Worm (Caenorhabditis elegans) whole organism, mixed stage, embryonic: ENCODE data around the gene snt-3.

Experiments
- elt-3 ChIP-seq: fragments of 150-350 bp; optimal IDR thresholded peaks from 2 replicates; lab custom pipeline; 2014; ENCODE audit warnings: missing biosample characterization, missing genetic modification characterization
- nhr-28 ChIP-seq: fragments of 150-350 bp; optimal IDR thresholded peaks from 2 replicates; lab custom pipeline; 2014; ENCODE audit warnings: missing biosample characterization, missing genetic modification characterization
- sptf-1 ChIP-seq: sonication (generic microtip); optimal IDR thresholded peaks from 2 replicates; lab custom pipeline; 2017; ENCODE audit warnings: mild to moderate bottlenecking, missing genetic modification characterization, moderate library complexity, missing compliant biosample characterization
- ztf-11 ChIP-seq: fragments of 150-350 bp; optimal IDR thresholded peaks from 2 replicates; lab custom pipeline; 2014; ENCODE audit warnings: missing biosample characterization, missing genetic modification characterization

DNA sequence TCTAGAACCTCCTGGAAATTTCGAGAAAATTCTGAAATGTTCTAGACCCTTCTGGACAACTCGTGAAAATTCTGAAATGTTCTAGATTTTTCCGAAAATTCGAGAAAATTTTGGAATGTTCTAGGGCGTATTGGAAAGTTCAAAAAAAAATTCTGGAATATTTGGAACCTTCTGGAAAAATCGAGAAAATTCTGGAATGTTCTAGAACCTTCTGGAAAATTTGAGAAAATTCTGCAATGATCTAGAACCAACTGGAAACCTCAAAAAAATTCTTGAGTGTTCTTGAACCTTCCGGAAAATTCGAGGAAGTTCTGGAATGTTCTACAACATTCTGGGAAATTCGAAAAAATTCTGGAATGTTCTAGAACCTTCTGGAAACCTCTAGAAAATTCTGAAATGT, 18.5 kb downstream of the snt-3 start:
- TF ChIP-seq sptf-1 (tag; lab: Kevin White, UChicago) (no peak), ztf-11 (tag; lab: Kevin White, UChicago) (no peak), nhr-28 (tag; lab: Kevin White, UChicago) (no peak), elt-3 (tag; lab: Kevin White, UChicago) (no peak)
